Worm (Caenorhabditis elegans): Measurements from ENCODE around the gene srlf-35.

DNA sequence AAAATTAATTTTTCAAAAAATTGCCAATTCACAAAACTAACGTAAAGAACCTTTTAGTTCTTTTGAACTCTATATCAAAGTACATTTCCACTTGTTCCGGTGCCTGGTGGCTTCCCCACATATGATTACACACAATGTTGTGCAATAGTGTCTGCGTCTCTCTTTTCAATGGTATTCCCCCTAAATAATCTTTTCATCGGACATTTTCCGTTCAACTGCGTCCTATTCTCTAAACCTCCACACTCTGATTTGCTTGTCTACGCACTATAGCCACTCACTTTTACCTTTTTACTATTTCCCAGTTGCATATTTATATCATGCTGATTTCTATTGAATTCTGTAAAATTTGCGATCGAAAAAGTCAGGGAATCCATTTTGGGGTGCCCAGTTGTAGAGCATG, 28.2 kb downstream of the srlf-35 start, which contains the start of gene nhr-58:
- TF ChIP-seq lin-13 (GFP tag; optimal IDR thresholded peaks at IDR 0.05), result no peak
- TF ChIP-seq ztf-11 (tag; optimal IDR thresholded peaks at IDR 0.05), result no peak
